Fruit fly (Drosophila melanogaster) whole organism, embryonic: ENCODE results near the gene lbl.

ENCODE experiments used
- B-H1 ChIP-seq: fragments of 200-800 bp; sonication (Bioruptor generic); IDR thresholded peaks from 3 replicates; pipeline ENCODE4 v1.3.6; 2022; ENCODE audit warnings: missing biosample characterization, missing genetic modification characterization
- BEAF-32 ChIP-seq: fragments of 200-800 bp; sonication (Bioruptor generic); optimal IDR thresholded peaks from 3 replicates; lab custom pipeline; 2017; ENCODE audit warnings: missing biosample characterization, missing genetic modification characterization, mild to moderate bottlenecking, moderate library complexity, missing genetic modification reagents
- Bdp1 ChIP-seq: fragments of 200-800 bp; sonication (Bioruptor generic); optimal IDR thresholded peaks from 3 replicates; lab custom pipeline; 2016; ENCODE audit warnings: missing biosample characterization, missing genetic modification characterization
- CG10543 ChIP-seq: fragments of 200-800 bp; sonication (Bioruptor generic); optimal IDR thresholded peaks from 3 replicates; lab custom pipeline; 2017; ENCODE audit warnings: missing biosample characterization, mild to moderate bottlenecking, missing genetic modification characterization, moderate library complexity
- CG12071 ChIP-seq: fragments of 200-800 bp; sonication (Bioruptor generic); optimal IDR thresholded peaks from 3 replicates; lab custom pipeline; 2018; ENCODE audit warnings: missing biosample characterization, mild to moderate bottlenecking, missing genetic modification characterization
- CG12299 ChIP-seq: fragments of 200-800 bp; sonication (Bioruptor generic); optimal IDR thresholded peaks from 2 replicates; lab custom pipeline; 2018; ENCODE audit warnings: missing biosample characterization, mild to moderate bottlenecking, missing genetic modification characterization
- CG14014 ChIP-seq: fragments of 200-800 bp; sonication (Bioruptor generic); IDR thresholded peaks from 2 replicates; pipeline ENCODE4 v1.3.6; 2022; ENCODE audit warnings: missing biosample characterization, missing genetic modification characterization
- CG17359 ChIP-seq: fragments of 200-800 bp; sonication (Bioruptor generic); optimal IDR thresholded peaks from 3 replicates; lab custom pipeline; 2018; ENCODE audit warnings: missing biosample characterization, mild to moderate bottlenecking, missing genetic modification characterization, moderate library complexity
- CG2116 ChIP-seq: fragments of 200-800 bp; sonication (Bioruptor generic); optimal IDR thresholded peaks from 3 replicates; lab custom pipeline; 2018; ENCODE audit warnings: missing biosample characterization, mild to moderate bottlenecking, missing genetic modification characterization
- CG33213 ChIP-seq: fragments of 200-800 bp; sonication (Bioruptor generic); optimal IDR thresholded peaks from 3 replicates; lab custom pipeline; 2016; ENCODE audit warnings: missing biosample characterization, missing genetic modification characterization
- CG4424 ChIP-seq: fragments of 200-800 bp; sonication (Bioruptor generic); optimal IDR thresholded peaks from 3 replicates; lab custom pipeline; 2016; ENCODE audit warnings: missing biosample characterization, missing genetic modification characterization
- CG6175 ChIP-seq: fragments of 200-800 bp; sonication (Bioruptor generic); IDR thresholded peaks from 3 replicates; pipeline ENCODE4 v1.3.6; 2022; ENCODE audit warnings: missing biosample characterization, missing genetic modification characterization
- CG6272 ChIP-seq: fragments of 200-800 bp; sonication (Bioruptor generic); IDR thresholded peaks from 2 replicates; pipeline ENCODE4 v1.3.6; 2022; ENCODE audit warnings: missing biosample characterization, missing genetic modification characterization
- CG6791 ChIP-seq: fragments of 200-800 bp; sonication (Bioruptor generic); IDR thresholded peaks from 3 replicates; pipeline ENCODE4 v1.3.6; 2022; ENCODE audit warnings: missing biosample characterization, missing genetic modification characterization; ENCODE audit not compliant: partially characterized antibody
- CG8944 ChIP-seq: fragments of 200-800 bp; sonication (Bioruptor generic); optimal IDR thresholded peaks from 3 replicates; lab custom pipeline; 2016; ENCODE audit warnings: missing biosample characterization, missing genetic modification characterization
- CG9876 ChIP-seq: fragments of 200-800 bp; sonication (Bioruptor generic); optimal IDR thresholded peaks from 2 replicates; lab custom pipeline; 2016; ENCODE audit warnings: missing biosample characterization, missing genetic modification characterization
- CkIIα-i1 ChIP-seq: fragments of 200-800 bp; sonication (Bioruptor generic); IDR thresholded peaks from 2 replicates; pipeline ENCODE4 v1.3.6; 2022; ENCODE audit warnings: missing biosample characterization, missing genetic modification characterization
- Doc3 ChIP-seq: fragments of 200-800 bp; sonication (Bioruptor generic); IDR thresholded peaks from 3 replicates; pipeline ENCODE4 v1.3.6; 2022; ENCODE audit warnings: missing biosample characterization, missing genetic modification characterization; ENCODE audit not compliant: partially characterized antibody
- E2f1 ChIP-seq: fragments of 200-800 bp; sonication (Bioruptor generic); IDR thresholded peaks from 2 replicates; pipeline ENCODE4 v1.3.6; 2022; ENCODE audit warnings: missing biosample characterization, missing genetic modification characterization
- H15 ChIP-seq: fragments of 200-800 bp; sonication (Bioruptor generic); IDR thresholded peaks from 3 replicates; pipeline ENCODE4 v1.3.6; 2022; ENCODE audit warnings: missing biosample characterization, missing genetic modification characterization
- PHDP ChIP-seq: fragments of 200-800 bp; sonication (Bioruptor generic); optimal IDR thresholded peaks from 3 replicates; lab custom pipeline; 2018; ENCODE audit warnings: missing biosample characterization, mild to moderate bottlenecking, missing genetic modification characterization, moderate library complexity
- Sin3A ChIP-seq: fragments of >200 bp; optimal IDR thresholded peaks from 2 replicates; lab custom pipeline; 2018
- Xbp1 ChIP-seq: fragments of 200-800 bp; sonication (Bioruptor generic); optimal IDR thresholded peaks from 3 replicates; lab custom pipeline; 2016; ENCODE audit warnings: missing biosample characterization, mild to moderate bottlenecking, missing genetic modification characterization
- ab ChIP-seq: fragments of 200-800 bp; sonication (Bioruptor generic); optimal IDR thresholded peaks from 2 replicates; lab custom pipeline; 2016; ENCODE audit warnings: missing biosample characterization, missing genetic modification characterization
- abd-A ChIP-seq: fragments of 200-800 bp; sonication (Bioruptor generic); optimal IDR thresholded peaks from 3 replicates; lab custom pipeline; 2019; ENCODE audit warnings: missing biosample characterization, mild to moderate bottlenecking, missing genetic modification characterization, moderate library complexity
- aop ChIP-seq: fragments of 200-800 bp; sonication (Bioruptor generic); IDR thresholded peaks from 2 replicates; pipeline ENCODE4 v1.3.6; 2022; ENCODE audit warnings: missing biosample characterization, missing genetic modification characterization
- ash1 ChIP-seq: fragments of 200-800 bp; sonication (Bioruptor generic); optimal IDR thresholded peaks from 2 replicates; lab custom pipeline; 2018; ENCODE audit warnings: missing biosample characterization, mild to moderate bottlenecking, missing genetic modification characterization
- ato ChIP-seq: fragments of 200-800 bp; sonication (Bioruptor generic); IDR thresholded peaks from 2 replicates; pipeline ENCODE4 v1.3.6; 2022; ENCODE audit warnings: missing biosample characterization, missing genetic modification characterization; ENCODE audit not compliant: partially characterized antibody
- chif ChIP-seq, 2 experiments: fragments of 200-800 bp; sonication (Bioruptor generic); optimal IDR thresholded peaks; 3 replicates each; lab custom pipeline; 2016; ENCODE audit warnings: missing biosample characterization in 2 of 2, missing genetic modification characterization in 2 of 2
- da ChIP-seq: fragments of 200-800 bp; sonication (Bioruptor generic); optimal IDR thresholded peaks from 2 replicates; lab custom pipeline; 2016; ENCODE audit warnings: missing biosample characterization, missing genetic modification characterization
- gfzf ChIP-seq: fragments of 200-800 bp; sonication (Bioruptor generic); optimal IDR thresholded peaks from 2 replicates; lab custom pipeline; 2016; ENCODE audit warnings: missing biosample characterization, mild to moderate bottlenecking, missing genetic modification characterization, moderate library complexity
- gsb ChIP-seq: fragments of 200-800 bp; sonication (Bioruptor generic); IDR thresholded peaks from 2 replicates; pipeline ENCODE4 v1.3.6; 2022; ENCODE audit warnings: missing biosample characterization, missing genetic modification characterization
- gt ChIP-seq: fragments of 200-800 bp; sonication (Bioruptor generic); IDR thresholded peaks from 2 replicates; pipeline ENCODE4 v1.3.6; 2022; ENCODE audit warnings: missing biosample characterization, missing genetic modification characterization
- hkb ChIP-seq, 2 experiments: fragments of 200-800 bp in 1 of 2; fragments of >200 bp in 1 of 2; sonication (Bioruptor generic) in 1 of 2; IDR thresholded peaks in 1 of 2; optimal IDR thresholded peaks in 1 of 2; 2 replicates each; pipeline versions ENCODE4 v1.3.6 to Lab custom; 2017 to 2022; ENCODE audit warnings: missing biosample characterization in 1 of 2, missing genetic modification characterization in 1 of 2
- jumu ChIP-seq: fragments of 200-800 bp; sonication (Bioruptor generic); optimal IDR thresholded peaks from 3 replicates; lab custom pipeline; 2016; ENCODE audit warnings: missing biosample characterization, missing genetic modification characterization
- ken ChIP-seq: fragments of 200-800 bp; sonication (Bioruptor generic); IDR thresholded peaks from 3 replicates; pipeline ENCODE4 v1.3.6; 2022; ENCODE audit warnings: missing biosample characterization, missing genetic modification characterization
- nom ChIP-seq: fragments of 200-800 bp; sonication (Bioruptor generic); optimal IDR thresholded peaks from 2 replicates; lab custom pipeline; 2017; ENCODE audit warnings: missing biosample characterization, missing genetic modification characterization, mild to moderate bottlenecking, moderate library complexity, missing genetic modification reagents
- otp ChIP-seq: fragments of 200-800 bp; sonication (Bioruptor generic); IDR thresholded peaks from 3 replicates; pipeline ENCODE4, ENCODE4 v1.3.6; 2022; ENCODE audit warnings: missing biosample characterization, missing genetic modification characterization
- prd ChIP-seq, 3 experiments: fragments of >200 bp in 2 of 3; fragments of 200-800 bp in 1 of 3; sonication (Bioruptor generic) in 1 of 3; optimal IDR thresholded peaks in 2 of 3; IDR thresholded peaks in 1 of 3; 2 replicates in 2 of 3; 3 replicates in 1 of 3; pipeline versions ENCODE4 v1.3.6 to Lab custom; 2017 to 2022; ENCODE audit warnings: missing biosample characterization in 1 of 3, missing genetic modification characterization in 1 of 3
- pzg ChIP-seq: fragments of 200-800 bp; sonication (Bioruptor generic); optimal IDR thresholded peaks from 3 replicates; lab custom pipeline; 2018; ENCODE audit warnings: missing biosample characterization, mild to moderate bottlenecking, missing genetic modification characterization, moderate library complexity
- run ChIP-seq: fragments of 200-800 bp; sonication (Bioruptor generic); optimal IDR thresholded peaks from 3 replicates; lab custom pipeline; 2018; ENCODE audit warnings: missing biosample characterization, mild to moderate bottlenecking, missing genetic modification characterization
- scrt ChIP-seq: fragments of 200-800 bp; sonication (Bioruptor generic); optimal IDR thresholded peaks from 2 replicates; lab custom pipeline; 2018; ENCODE audit warnings: missing biosample characterization, mild to moderate bottlenecking, missing genetic modification characterization, moderate library complexity
- sens-2 ChIP-seq: fragments of 200-800 bp; sonication (Bioruptor generic); IDR thresholded peaks from 2 replicates; pipeline ENCODE4 v1.3.6; 2022; ENCODE audit warnings: missing biosample characterization, missing genetic modification characterization
- so ChIP-seq: fragments of 200-800 bp; sonication (Bioruptor generic); IDR thresholded peaks from 3 replicates; pipeline ENCODE4 v1.3.6; 2022; ENCODE audit warnings: missing biosample characterization, missing genetic modification characterization
- stc ChIP-seq: fragments of 200-800 bp; sonication (Bioruptor generic); IDR thresholded peaks from 2 replicates; pipeline ENCODE4 v1.3.6; 2022; ENCODE audit warnings: missing biosample characterization, missing genetic modification characterization
- tin ChIP-seq: fragments of 200-800 bp; sonication (Bioruptor generic); optimal IDR thresholded peaks from 3 replicates; lab custom pipeline; 2016; ENCODE audit warnings: missing biosample characterization, missing genetic modification characterization
- tio ChIP-seq: fragments of 200-800 bp; sonication (Bioruptor generic); optimal IDR thresholded peaks from 2 replicates; lab custom pipeline; 2017; ENCODE audit warnings: missing biosample characterization, missing genetic modification characterization, inconsistent platforms
- twi ChIP-seq: fragments of 200-800 bp; optimal IDR thresholded peaks from 2 replicates; lab custom pipeline; 2019; ENCODE audit warnings: missing biosample characterization, mild to moderate bottlenecking, missing genetic modification characterization, moderate library complexity
- wdn ChIP-seq: fragments of 200-800 bp; sonication (Bioruptor generic); IDR thresholded peaks from 2 replicates; pipeline ENCODE4 v1.3.6; 2022; ENCODE audit warnings: missing biosample characterization, missing genetic modification characterization

Gene lbl

dm6 chr3R:21379927-21380326 lies 54.0 kb downstream of the lbl start:
- TF ChIP-seq CG6791 (GFP tag; lab: Robert Waterston, UW) (no peak), otp (GFP tag; lab: Robert Waterston, UW) (no peak), twi (tag; lab: Kevin White, UChicago) (peak; percentile 97), prd (optimal IDR thresholded peaks at IDR 0.05; lab: Kevin White, UChicago) (no peak), prd (GFP tag; IDR thresholded peaks at IDR 0.05; lab: Robert Waterston, UW) (peak; percentile 6; the same call in 1 of the 3 replicates), ken (GFP tag; lab: Robert Waterston, UW) (0 out of 3 replicates have a peak, but pooled peaks have one; percentile 13), CG6175 (GFP tag; lab: Robert Waterston, UW) (no peak), CG2116 (GFP tag; lab: Kevin White, UChicago) (no peak), ab (GFP tag; lab: Kevin White, UChicago) (no peak), hkb (optimal IDR thresholded peaks at IDR 0.05; lab: Kevin White, UChicago) (no peak), hkb (GFP tag; IDR thresholded peaks at IDR 0.05; lab: Robert Waterston, UW) (no peak), CG14014 (GFP tag; lab: Robert Waterston, UW) (no peak), wdn (GFP tag; lab: Robert Waterston, UW) (no peak), CG8944 (GFP tag; lab: Kevin White, UChicago) (no peak), H15 (no peak), scrt (GFP tag; lab: Kevin White, UChicago) (no peak), stc (GFP tag; lab: Robert Waterston, UW) (no peak), gfzf (GFP tag; lab: Kevin White, UChicago) (no peak)

- TF ChIP-seq tin (GFP tag; lab: Kevin White, UChicago), result peak; percentile 93
- TF ChIP-seq tio (GFP tag; lab: Kevin White, UChicago), result peak; percentile 73
- TF ChIP-seq ash1 (GFP tag; lab: Kevin White, UChicago), result peak; percentile 62
- TF ChIP-seq gsb, result peak; percentile 89
- peak; percentile 59 for TF ChIP-seq CG33213
- peak; percentile 91 for TF ChIP-seq sens-2 (GFP tag; lab: Robert Waterston, UW)
- peak; percentile 45; the same call in 1 of the 2 replicates for TF ChIP-seq ato (GFP tag; lab: Robert Waterston, UW)
- TF ChIP-seq CG6272 (GFP tag; lab: Robert Waterston, UW), result peak; percentile 94
- peak; percentile 90 for TF ChIP-seq run (tag; lab: Kevin White, UChicago)
- TF ChIP-seq aop, result peak; percentile 64; the same call in 1 of the 2 replicates
- peak; percentile 67 for TF ChIP-seq CG12071
- TF ChIP-seq abd-A (tag; lab: Kevin White, UChicago), result peak; percentile 41
- TF ChIP-seq Doc3 (GFP tag; lab: Robert Waterston, UW), result peak; percentile 75; the same call in 2 of the 3 replicates
- peak; percentile 97 for TF ChIP-seq so (GFP tag; lab: Robert Waterston, UW)
- TF ChIP-seq chif (GFP tag; optimal IDR thresholded peaks at IDR 0.05; lab: Kevin White, UChicago), result peak; percentile 30 to 67
- TF ChIP-seq CG9876 (GFP tag; lab: Kevin White, UChicago), result no peak
- TF ChIP-seq PHDP, result peak; percentile 92
- TF ChIP-seq BEAF-32, result peak; percentile 70
- peak; percentile 90 for TF ChIP-seq Xbp1
- TF ChIP-seq CG12299 (tag; lab: Kevin White, UChicago), result peak; percentile 92
- no peak for TF ChIP-seq Sin3A
- peak; percentile 80 for TF ChIP-seq CkIIα-i1 (GFP tag; lab: Robert Waterston, UW)
- TF ChIP-seq jumu (GFP tag; lab: Kevin White, UChicago), result peak; percentile 9
- TF ChIP-seq CG4424 (GFP tag; lab: Kevin White, UChicago), result peak; percentile 92
- TF ChIP-seq CG17359 (tag; lab: Kevin White, UChicago), result peak; percentile 92
- peak; percentile 86 for TF ChIP-seq nom
- TF ChIP-seq gt, result peak; percentile 88
- TF ChIP-seq pzg (GFP tag; lab: Kevin White, UChicago), result peak; percentile 2
- peak; percentile 96 for TF ChIP-seq E2f1 (GFP tag; lab: Robert Waterston, UW)
- TF ChIP-seq da (GFP tag; lab: Kevin White, UChicago), result no peak
- peak; percentile 60 for TF ChIP-seq Bdp1 (GFP tag; lab: Kevin White, UChicago)
- peak; percentile 76 for TF ChIP-seq CG10543 (GFP tag; lab: Kevin White, UChicago)
- peak; percentile 95 for TF ChIP-seq B-H1 (GFP tag; lab: Robert Waterston, UW)
These were observed 55.3 kb downstream of the lbl start, which contains the start of gene tin for dm6 chr3R:21378595-21378994. Gene tin, plus strand, starts transcription at chr3R:21378977.
